Fruit fly (Drosophila melanogaster) whole organism, embryonic: ENCODE results near the gene CG10252.

Source experiments
- CG10462 ChIP-seq: fragments of 200-800 bp; sonication (Bioruptor generic); optimal IDR thresholded peaks from 2 replicates; lab custom pipeline; 2016; ENCODE audit warnings: missing biosample characterization, missing genetic modification characterization
- CG12299 ChIP-seq: fragments of 200-800 bp; sonication (Bioruptor generic); optimal IDR thresholded peaks from 2 replicates; lab custom pipeline; 2018; ENCODE audit warnings: missing biosample characterization, mild to moderate bottlenecking, missing genetic modification characterization
- CG13624 ChIP-seq: fragments of 200-800 bp; sonication (Bioruptor generic); optimal IDR thresholded peaks from 2 replicates; lab custom pipeline; 2016; ENCODE audit warnings: missing biosample characterization, missing genetic modification characterization
- CG2712 ChIP-seq: fragments of 200-800 bp; optimal IDR thresholded peaks from 3 replicates; lab custom pipeline; 2019; ENCODE audit warnings: missing biosample characterization, mild to moderate bottlenecking, missing genetic modification characterization, moderate library complexity
- CG31365 ChIP-seq: fragments of 200-800 bp; sonication (Bioruptor generic); optimal IDR thresholded peaks from 2 replicates; lab custom pipeline; 2018; ENCODE audit warnings: missing biosample characterization, mild to moderate bottlenecking, missing genetic modification characterization
- CG31388 ChIP-seq: fragments of 200-800 bp; sonication (Bioruptor generic); optimal IDR thresholded peaks from 2 replicates; lab custom pipeline; 2016; ENCODE audit warnings: missing biosample characterization, missing genetic modification characterization
- CG34376 ChIP-seq: fragments of 200-800 bp; sonication (Bioruptor generic); optimal IDR thresholded peaks from 2 replicates; lab custom pipeline; 2018; ENCODE audit warnings: missing biosample characterization, mild to moderate bottlenecking, missing genetic modification characterization
- CG3847 ChIP-seq: fragments of 200-800 bp; sonication (Bioruptor generic); IDR thresholded peaks from 2 replicates; pipeline ENCODE4 v1.3.6; 2022; ENCODE audit warnings: missing biosample characterization, missing genetic modification characterization
- CG4707 ChIP-seq: fragments of 200-800 bp; sonication (Bioruptor generic); optimal IDR thresholded peaks from 2 replicates; lab custom pipeline; 2018; ENCODE audit warnings: missing biosample characterization, mild to moderate bottlenecking, missing genetic modification characterization, moderate library complexity
- CG9609 ChIP-seq: fragments of 200-800 bp; sonication (Bioruptor generic); optimal IDR thresholded peaks from 3 replicates; lab custom pipeline; 2016; ENCODE audit warnings: missing biosample characterization, missing genetic modification characterization
- CHES-1-like ChIP-seq: fragments of 200-800 bp; sonication (Bioruptor generic); optimal IDR thresholded peaks from 2 replicates; lab custom pipeline; 2016; ENCODE audit warnings: missing biosample characterization, missing genetic modification characterization
- Dad ChIP-seq: fragments of 200-800 bp; sonication (Bioruptor generic); optimal IDR thresholded peaks from 3 replicates; lab custom pipeline; 2016; ENCODE audit warnings: missing biosample characterization, missing genetic modification characterization
- Doc2 ChIP-seq: fragments of 200-800 bp; sonication (Bioruptor generic); IDR thresholded peaks from 2 replicates; pipeline ENCODE4 v1.3.6; 2022; ENCODE audit warnings: missing biosample characterization, missing genetic modification characterization
- Drgx ChIP-seq: fragments of 200-800 bp; sonication (Bioruptor generic); IDR thresholded peaks from 2 replicates; pipeline ENCODE4 v1.3.6; 2022; ENCODE audit warnings: missing biosample characterization, missing genetic modification characterization
- H15 ChIP-seq: fragments of 200-800 bp; sonication (Bioruptor generic); IDR thresholded peaks from 3 replicates; pipeline ENCODE4 v1.3.6; 2022; ENCODE audit warnings: missing biosample characterization, missing genetic modification characterization
- Neu2 ChIP-seq: fragments of 200-800 bp; sonication (Bioruptor generic); optimal IDR thresholded peaks from 3 replicates; lab custom pipeline; 2016; ENCODE audit warnings: missing biosample characterization, missing genetic modification characterization, borderline replicate concordance
- Nf-YC ChIP-seq: fragments of 200-800 bp; optimal IDR thresholded peaks from 3 replicates; lab custom pipeline; 2019; ENCODE audit warnings: missing biosample characterization, mild to moderate bottlenecking, missing genetic modification characterization, moderate library complexity
- Oli ChIP-seq: fragments of 200-800 bp; sonication (Bioruptor generic); optimal IDR thresholded peaks from 2 replicates; lab custom pipeline; 2018; ENCODE audit warnings: missing biosample characterization, mild to moderate bottlenecking, missing genetic modification characterization, moderate library complexity
- Side ChIP-seq: fragments of 200-800 bp; sonication (Bioruptor generic); optimal IDR thresholded peaks from 2 replicates; lab custom pipeline; 2016; ENCODE audit warnings: missing biosample characterization, missing genetic modification characterization
- YL-1 ChIP-seq: fragments of 200-800 bp; sonication (Bioruptor generic); optimal IDR thresholded peaks from 3 replicates; lab custom pipeline; 2017; ENCODE audit warnings: missing biosample characterization, mild to moderate bottlenecking, missing genetic modification characterization
- ap ChIP-seq: fragments of 200-800 bp; sonication (Bioruptor generic); IDR thresholded peaks from 2 replicates; pipeline ENCODE4 v1.3.6; 2022; ENCODE audit warnings: missing biosample characterization, missing genetic modification characterization
- ato ChIP-seq: fragments of 200-800 bp; sonication (Bioruptor generic); IDR thresholded peaks from 2 replicates; pipeline ENCODE4 v1.3.6; 2022; ENCODE audit warnings: missing biosample characterization, missing genetic modification characterization; ENCODE audit not compliant: partially characterized antibody
- caup ChIP-seq: fragments of 200-800 bp; sonication (Bioruptor generic); optimal IDR thresholded peaks from 3 replicates; lab custom pipeline; 2017; ENCODE audit warnings: missing biosample characterization, mild to moderate bottlenecking, missing genetic modification characterization, moderate library complexity; ENCODE audit not compliant: severe bottlenecking
- chinmo ChIP-seq: fragments of 200-800 bp; sonication (Bioruptor generic); IDR thresholded peaks from 4 replicates; pipeline ENCODE4 v1.3.6; 2022; ENCODE audit warnings: missing biosample characterization, missing genetic modification characterization; ENCODE audit not compliant: partially characterized antibody
- chm ChIP-seq: fragments of 200-800 bp; sonication (Bioruptor generic); IDR thresholded peaks from 2 replicates; pipeline ENCODE4 v1.3.6; 2022; ENCODE audit warnings: missing biosample characterization, missing genetic modification characterization
- crol ChIP-seq: fragments of 200-800 bp; sonication (Bioruptor generic); IDR thresholded peaks from 2 replicates; pipeline ENCODE4 v1.3.6; 2022; ENCODE audit warnings: missing biosample characterization, missing genetic modification characterization
- dmrt99B ChIP-seq: fragments of 200-800 bp; sonication (Bioruptor generic); optimal IDR thresholded peaks from 2 replicates; lab custom pipeline; 2018; ENCODE audit warnings: missing biosample characterization, mild to moderate bottlenecking, missing genetic modification characterization, moderate library complexity
- en ChIP-seq: fragments of 200-800 bp; sonication (Bioruptor generic); optimal IDR thresholded peaks from 2 replicates; lab custom pipeline; 2016; ENCODE audit warnings: missing biosample characterization, missing genetic modification characterization
- esg ChIP-seq: fragments of 200-800 bp; sonication (Bioruptor generic); conservative IDR thresholded peaks from 2 replicates; pipeline ENCODE4 v1.3.6; 2022; ENCODE audit warnings: missing biosample characterization, missing genetic modification characterization
- exex ChIP-seq: fragments of 200-800 bp; sonication (Bioruptor generic); optimal IDR thresholded peaks from 4 replicates; lab custom pipeline; 2018; ENCODE audit warnings: missing biosample characterization, mild to moderate bottlenecking, missing genetic modification characterization, moderate library complexity
- fru ChIP-seq: fragments of >200 bp; optimal IDR thresholded peaks from 2 replicates; lab custom pipeline; 2017
- grn ChIP-seq: fragments of 200-800 bp; sonication (Bioruptor generic); optimal IDR thresholded peaks from 3 replicates; lab custom pipeline; 2017; ENCODE audit warnings: missing biosample characterization, missing genetic modification characterization
- lmd ChIP-seq: fragments of 200-800 bp; sonication (Bioruptor generic); IDR thresholded peaks from 2 replicates; pipeline ENCODE4 v1.3.6; 2022; ENCODE audit warnings: missing biosample characterization, missing genetic modification characterization
- mirr ChIP-seq: fragments of 200-800 bp; sonication (Bioruptor generic); optimal IDR thresholded peaks from 3 replicates; lab custom pipeline; 2018; ENCODE audit warnings: missing biosample characterization, mild to moderate bottlenecking, missing genetic modification characterization
- nerfin-1 ChIP-seq: fragments of 200-800 bp; sonication (Bioruptor generic); optimal IDR thresholded peaks from 3 replicates; lab custom pipeline; 2019; ENCODE audit warnings: missing biosample characterization, mild to moderate bottlenecking, missing genetic modification characterization, moderate library complexity
- onecut ChIP-seq: fragments of 200-800 bp; sonication (Bioruptor generic); IDR thresholded peaks from 2 replicates; pipeline ENCODE4 v1.3.6; 2022; ENCODE audit warnings: missing biosample characterization, missing genetic modification characterization
- pho ChIP-seq: fragments of 200-800 bp; sonication (Bioruptor generic); optimal IDR thresholded peaks from 2 replicates; lab custom pipeline; 2016; ENCODE audit warnings: missing biosample characterization, missing genetic modification characterization
- prd ChIP-seq, 3 experiments: fragments of >200 bp in 2 of 3; fragments of 200-800 bp in 1 of 3; sonication (Bioruptor generic) in 1 of 3; optimal IDR thresholded peaks in 2 of 3; IDR thresholded peaks in 1 of 3; 2 replicates in 2 of 3; 3 replicates in 1 of 3; pipeline versions ENCODE4 v1.3.6 to Lab custom; 2017 to 2022; ENCODE audit warnings: missing biosample characterization in 1 of 3, missing genetic modification characterization in 1 of 3
- ranshi ChIP-seq: fragments of 200-800 bp; sonication (Bioruptor generic); IDR thresholded peaks from 2 replicates; pipeline ENCODE4 v1.3.6; 2022; ENCODE audit warnings: missing biosample characterization, missing genetic modification characterization
- sens ChIP-seq: fragments of 200-800 bp; sonication (Bioruptor generic); peaks from one replicate; lab custom pipeline; 2016; ENCODE audit warnings: missing biosample characterization, missing genetic modification characterization
- sqz ChIP-seq: fragments of 200-800 bp; sonication (Bioruptor generic); optimal IDR thresholded peaks from 3 replicates; lab custom pipeline; 2018; ENCODE audit warnings: missing biosample characterization, mild to moderate bottlenecking, missing genetic modification characterization
- sr ChIP-seq: fragments of 200-800 bp; sonication (Bioruptor generic); IDR thresholded peaks from 3 replicates; pipeline ENCODE4 v1.3.6; 2022; ENCODE audit warnings: missing biosample characterization, missing genetic modification characterization
- tio ChIP-seq: fragments of 200-800 bp; sonication (Bioruptor generic); optimal IDR thresholded peaks from 2 replicates; lab custom pipeline; 2017; ENCODE audit warnings: missing biosample characterization, missing genetic modification characterization, inconsistent platforms
- trem ChIP-seq: fragments of 200-800 bp; optimal IDR thresholded peaks from 3 replicates; lab custom pipeline; 2019; ENCODE audit warnings: missing biosample characterization, mild to moderate bottlenecking, missing genetic modification characterization, moderate library complexity
- tup ChIP-seq: fragments of 200-800 bp; sonication (Bioruptor generic); optimal IDR thresholded peaks from 2 replicates; lab custom pipeline; 2016; ENCODE audit warnings: missing biosample characterization, mild to moderate bottlenecking, missing genetic modification characterization, moderate library complexity
- unc-4 ChIP-seq: fragments of 200-800 bp; sonication (Bioruptor generic); IDR thresholded peaks from 2 replicates; pipeline ENCODE4 v1.3.6; 2022; ENCODE audit warnings: missing biosample characterization, missing genetic modification characterization; ENCODE audit not compliant: partially characterized antibody
- vnd ChIP-seq: fragments of 200-800 bp; sonication (Bioruptor generic); IDR thresholded peaks from 3 replicates; pipeline ENCODE4 v1.3.6; 2022; ENCODE audit warnings: missing biosample characterization, missing genetic modification characterization; ENCODE audit not compliant: partially characterized antibody
- wor ChIP-seq: fragments of 200-800 bp; sonication (Bioruptor generic); IDR thresholded peaks from 2 replicates; pipeline ENCODE4 v1.3.6; 2022; ENCODE audit warnings: missing biosample characterization, missing genetic modification characterization
- zfh2 ChIP-seq: fragments of 200-800 bp; sonication (Bioruptor generic); optimal IDR thresholded peaks from 2 replicates; lab custom pipeline; 2016; ENCODE audit warnings: missing biosample characterization, missing genetic modification characterization

Gene CG10252

dm6 chr3R:23723381-23724034 is 27.5 kb upstream of the CG10252 start (continued):
- TF ChIP-seq ato (GFP tag; lab: Robert Waterston, UW): no peak
- TF ChIP-seq unc-4 (GFP tag; lab: Robert Waterston, UW): no peak
- peak; percentile 27 for TF ChIP-seq caup (GFP tag; lab: Kevin White, UChicago)
- TF ChIP-seq CG34376 (GFP tag; lab: Kevin White, UChicago): peak; percentile 88
- TF ChIP-seq Side (GFP tag; lab: Kevin White, UChicago): peak; percentile 49
- no peak for TF ChIP-seq CG31388 (GFP tag; lab: Kevin White, UChicago)
- 0 out of 2 replicates have a peak, but pooled peaks have one; percentile 3 for TF ChIP-seq crol (GFP tag; lab: Robert Waterston, UW)
- no peak for TF ChIP-seq tio (GFP tag; lab: Kevin White, UChicago)
- peak; percentile 54 for TF ChIP-seq nerfin-1 (tag; lab: Kevin White, UChicago)
- TF ChIP-seq CG9609 (GFP tag; lab: Kevin White, UChicago): no peak
- TF ChIP-seq H15 (GFP tag; lab: Robert Waterston, UW): peak; percentile 52; the same call in 1 of the 3 replicates
- peak; percentile 75 for TF ChIP-seq onecut (GFP tag; lab: Robert Waterston, UW)
- peak; percentile 56; the same call in 1 of the 2 replicates for TF ChIP-seq Drgx (GFP tag; lab: Robert Waterston, UW)
- TF ChIP-seq Oli (tag; lab: Kevin White, UChicago): no peak
- TF ChIP-seq Neu2: no peak
- TF ChIP-seq YL-1 (GFP tag; lab: Kevin White, UChicago): no peak
- TF ChIP-seq ranshi (GFP tag; lab: Robert Waterston, UW): peak; percentile 61; the same call in 1 of the 2 replicates
- peak; percentile 9 for TF ChIP-seq trem (tag; lab: Kevin White, UChicago)
- no peak for TF ChIP-seq wor (GFP tag; lab: Robert Waterston, UW)
- no peak for TF ChIP-seq prd (optimal IDR thresholded peaks at IDR 0.05; lab: Kevin White, UChicago)
- peak; percentile 41; the same call in 1 of the 3 replicates for TF ChIP-seq prd (GFP tag; IDR thresholded peaks at IDR 0.05; lab: Robert Waterston, UW)
- 0 out of 2 replicates have a peak, but pooled peaks have one; percentile 58 for TF ChIP-seq chm (GFP tag; lab: Robert Waterston, UW)
- peak; percentile 30; the same call in 1 of the 2 replicates for TF ChIP-seq lmd (GFP tag; lab: Robert Waterston, UW)
- no peak for TF ChIP-seq zfh2
- TF ChIP-seq CG4707 (GFP tag; lab: Kevin White, UChicago): peak; percentile 59
- peak; percentile 21 for TF ChIP-seq CG10462 (GFP tag; lab: Kevin White, UChicago)
- TF ChIP-seq dmrt99B: peak; percentile 53
- no peak for TF ChIP-seq vnd (GFP tag; lab: Robert Waterston, UW)
- no peak for TF ChIP-seq tup (GFP tag; lab: Kevin White, UChicago)
- peak; percentile 6 for TF ChIP-seq CHES-1-like (GFP tag; lab: Kevin White, UChicago)
- TF ChIP-seq mirr: peak; percentile 74
- no peak for TF ChIP-seq Nf-YC (tag; lab: Kevin White, UChicago)
- TF ChIP-seq Dad (GFP tag; lab: Kevin White, UChicago): no peak
- no peak for TF ChIP-seq esg
- no peak for TF ChIP-seq ap (GFP tag; lab: Robert Waterston, UW)
- TF ChIP-seq fru (lab: Kevin White, UChicago): no peak
- TF ChIP-seq CG31365: peak; percentile 82
- peak; percentile 49 for TF ChIP-seq sqz (GFP tag; lab: Kevin White, UChicago)
- peak; percentile 71 for TF ChIP-seq grn (GFP tag; lab: Kevin White, UChicago)
- TF ChIP-seq Doc2: no peak
- TF ChIP-seq sens (GFP tag; lab: Kevin White, UChicago): peak; percentile 93
- peak; percentile 51 for TF ChIP-seq exex (tag; lab: Kevin White, UChicago)
- no peak for TF ChIP-seq CG3847
- peak; percentile 51 for TF ChIP-seq CG12299 (tag; lab: Kevin White, UChicago)
- no peak for TF ChIP-seq CG13624 (GFP tag; lab: Kevin White, UChicago)
- TF ChIP-seq pho (GFP tag; lab: Kevin White, UChicago): no peak
- peak; percentile 48 for TF ChIP-seq CG2712 (tag; lab: Kevin White, UChicago)
- no peak for TF ChIP-seq en (GFP tag; lab: Kevin White, UChicago)
- TF ChIP-seq chinmo: peak; percentile 76; the same call in 1 of the 4 replicates
- peak; percentile 83 for TF ChIP-seq sr (GFP tag; lab: Robert Waterston, UW)
